Fruit fly (Drosophila melanogaster) whole organism, adult: ENCODE data around the gene CG3448.
A peak's percentile ranks its signal among the peaks of the same experiment; 100 is the strongest.

Experiments
- CG11617 ChIP-seq: fragments of 200-800 bp; sonication (Bioruptor generic); optimal IDR thresholded peaks from 2 replicates; lab custom pipeline; 2017; ENCODE audit warnings: mild to moderate bottlenecking, missing biosample characterization, missing genetic modification reagents, missing genetic modification characterization
- CG12768 ChIP-seq: fragments of 200-800 bp; sonication (Bioruptor generic); optimal IDR thresholded peaks from 2 replicates; lab custom pipeline; 2017; ENCODE audit warnings: missing biosample characterization, missing genetic modification characterization, mild to moderate bottlenecking, moderate library complexity, missing genetic modification reagents
- CG14711 ChIP-seq: fragments of 200-800 bp; sonication (Bioruptor generic); optimal IDR thresholded peaks from 2 replicates; lab custom pipeline; 2018; ENCODE audit warnings: missing biosample characterization, mild to moderate bottlenecking, missing genetic modification characterization, moderate library complexity
- CG1620 ChIP-seq: fragments of 200-800 bp; sonication (Bioruptor generic); optimal IDR thresholded peaks from 2 replicates; lab custom pipeline; 2016; ENCODE audit warnings: missing biosample characterization, missing genetic modification characterization
- CG33017 ChIP-seq: fragments of 200-800 bp; sonication (Bioruptor generic); optimal IDR thresholded peaks from 2 replicates; lab custom pipeline; 2018; ENCODE audit warnings: missing biosample characterization, mild to moderate bottlenecking, missing genetic modification characterization, moderate library complexity
- CG5204 ChIP-seq: fragments of 200-800 bp; sonication (Bioruptor generic); optimal IDR thresholded peaks from 2 replicates; lab custom pipeline; 2016; ENCODE audit warnings: missing biosample characterization, missing genetic modification characterization
- CG7045 ChIP-seq: fragments of 200-800 bp; sonication (Bioruptor generic); optimal IDR thresholded peaks from 2 replicates; lab custom pipeline; 2017; ENCODE audit warnings: missing biosample characterization, mild to moderate bottlenecking, missing genetic modification characterization
- CG7101 ChIP-seq: fragments of 200-800 bp; sonication (Bioruptor generic); optimal IDR thresholded peaks from 2 replicates; lab custom pipeline; 2018; ENCODE audit warnings: missing biosample characterization, mild to moderate bottlenecking, missing genetic modification characterization, moderate library complexity
- Clk ChIP-seq: fragments of 200-800 bp; sonication (Bioruptor generic); optimal IDR thresholded peaks from 2 replicates; lab custom pipeline; 2017; ENCODE audit warnings: missing biosample characterization, missing genetic modification characterization
- Crg-1 ChIP-seq: fragments of 200-800 bp; sonication (Bioruptor generic); optimal IDR thresholded peaks from 2 replicates; lab custom pipeline; 2016; ENCODE audit warnings: missing biosample characterization, missing genetic modification characterization
- Hr96 ChIP-seq: fragments of 200-800 bp; sonication (Bioruptor generic); optimal IDR thresholded peaks from 2 replicates; lab custom pipeline; 2016; ENCODE audit warnings: missing biosample characterization, missing genetic modification characterization
- Mnt ChIP-seq: fragments of 200-800 bp; sonication (Bioruptor generic); optimal IDR thresholded peaks from 2 replicates; lab custom pipeline; 2016; ENCODE audit warnings: missing biosample characterization, mild to moderate bottlenecking, missing genetic modification characterization
- bab1 ChIP-seq: fragments of 200-800 bp; sonication (Bioruptor generic); optimal IDR thresholded peaks from 3 replicates; lab custom pipeline; 2019; ENCODE audit warnings: missing biosample characterization, mild to moderate bottlenecking, missing genetic modification characterization, moderate library complexity
- cic ChIP-seq: fragments of 200-800 bp; sonication (Bioruptor generic); optimal IDR thresholded peaks from 2 replicates; lab custom pipeline; 2017; ENCODE audit warnings: missing biosample characterization, mild to moderate bottlenecking, missing genetic modification characterization, moderate library complexity
- cnc ChIP-seq, 2 experiments: fragments of >200 bp; optimal IDR thresholded peaks; 2 replicates each; lab custom pipeline; 2017
- kay ChIP-seq: fragments of 200-800 bp; sonication (Bioruptor generic); peaks from one replicate; lab custom pipeline; 2016; ENCODE audit warnings: missing biosample characterization, missing genetic modification characterization, borderline replicate concordance
- ovo ChIP-seq: fragments of 200-800 bp; sonication (Bioruptor generic); optimal IDR thresholded peaks from 2 replicates; lab custom pipeline; 2016; ENCODE audit warnings: missing biosample characterization, missing genetic modification characterization
- pad ChIP-seq: fragments of 200-800 bp; sonication (Bioruptor generic); optimal IDR thresholded peaks from 3 replicates; lab custom pipeline; 2017; ENCODE audit warnings: missing biosample characterization, missing genetic modification characterization, mild to moderate bottlenecking, moderate library complexity, missing genetic modification reagents
- tj ChIP-seq: fragments of 200-800 bp; sonication (Bioruptor generic); optimal IDR thresholded peaks from 3 replicates; lab custom pipeline; 2017; ENCODE audit warnings: missing biosample characterization, mild to moderate bottlenecking, missing genetic modification characterization, moderate library complexity
- toe ChIP-seq: fragments of 200-800 bp; sonication (Bioruptor generic); optimal IDR thresholded peaks from 2 replicates; lab custom pipeline; 2016; ENCODE audit warnings: missing biosample characterization, missing genetic modification characterization

Gene CG3448

DNA sequence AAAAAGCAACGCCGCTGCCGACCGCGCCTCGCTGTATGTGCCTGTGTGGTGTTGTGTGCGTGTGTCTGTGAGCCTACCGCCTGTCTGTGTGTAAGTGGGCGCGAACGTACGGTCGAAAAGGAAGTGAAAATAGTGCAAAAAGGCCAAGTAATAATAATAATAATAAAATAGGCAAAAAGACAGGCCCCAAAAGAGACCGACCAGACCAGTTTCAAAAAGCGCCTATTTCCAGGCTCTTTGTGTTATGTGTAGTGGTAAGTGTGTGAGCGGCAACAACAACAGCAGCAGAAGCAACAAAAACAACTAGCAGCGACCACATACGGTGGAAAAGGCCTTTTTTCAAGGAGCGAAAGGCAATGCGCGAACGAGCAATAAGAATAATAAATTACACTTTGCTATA, 11.4 kb upstream of the CG3448 start:
- TF ChIP-seq ovo (no peak), CG5204 (GFP tag; lab: Kevin White, UChicago) (no peak), bab1 (GFP tag; lab: Kevin White, UChicago) (no peak), kay (no peak), Clk (no peak)

DNA sequence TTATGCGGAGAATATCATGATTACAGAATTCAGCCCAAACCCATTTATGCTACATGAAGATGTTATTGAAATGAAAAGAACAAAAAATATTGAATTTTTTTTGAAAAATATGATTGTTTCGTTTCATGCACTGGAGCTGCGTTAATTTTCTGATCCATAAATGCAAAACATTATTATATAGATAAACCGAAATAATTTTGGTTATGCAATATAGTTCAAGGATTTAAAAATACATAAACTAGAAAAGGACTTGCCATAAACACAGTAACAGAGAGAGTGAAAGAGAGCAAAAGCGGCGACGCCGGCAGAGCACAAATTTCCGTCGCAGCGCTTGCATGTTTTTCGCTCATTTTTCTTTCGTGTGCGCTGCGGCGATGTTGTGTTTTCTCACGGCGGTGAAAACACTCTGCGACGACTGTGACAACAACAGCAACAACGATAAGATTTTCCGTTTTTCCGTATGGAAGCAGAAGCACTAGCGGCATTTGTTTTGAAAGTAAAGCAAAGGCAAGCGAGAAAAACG, 10.9 kb upstream of the CG3448 start:
- peak; percentile 89 for TF ChIP-seq bab1 (GFP tag; lab: Kevin White, UChicago)
- TF ChIP-seq Mnt (GFP tag; lab: Kevin White, UChicago): peak; percentile 54
- no peak for TF ChIP-seq cnc (optimal IDR thresholded peaks at IDR 0.05; lab: Kevin White, UChicago)
- TF ChIP-seq CG14711: peak; percentile 82
- peak; percentile 79 for TF ChIP-seq CG5204 (GFP tag; lab: Kevin White, UChicago)
- TF ChIP-seq Crg-1 (GFP tag; lab: Kevin White, UChicago): peak; percentile 10
- TF ChIP-seq CG7045: peak; percentile 92
- peak; percentile 52 for TF ChIP-seq cic (GFP tag; lab: Kevin White, UChicago)
- peak; percentile 91 for TF ChIP-seq CG7101 (tag; lab: Kevin White, UChicago)
- peak; percentile 94 for TF ChIP-seq CG33017
- TF ChIP-seq tj: peak; percentile 47
- peak; percentile 56 for TF ChIP-seq pad (GFP tag; lab: Kevin White, UChicago)
- peak; percentile 81 for TF ChIP-seq kay
- no peak for TF ChIP-seq ovo
- TF ChIP-seq Clk: peak; percentile 32
- peak; percentile 72 for TF ChIP-seq Hr96 (GFP tag; lab: Kevin White, UChicago)
- TF ChIP-seq toe (GFP tag; lab: Kevin White, UChicago): peak; percentile 70
- peak; percentile 90 for TF ChIP-seq CG12768 (GFP tag; lab: Kevin White, UChicago)
- TF ChIP-seq CG11617 (GFP tag; lab: Kevin White, UChicago): peak; percentile 90
- TF ChIP-seq CG1620 (GFP tag; lab: Kevin White, UChicago): peak; percentile 14

DNA sequence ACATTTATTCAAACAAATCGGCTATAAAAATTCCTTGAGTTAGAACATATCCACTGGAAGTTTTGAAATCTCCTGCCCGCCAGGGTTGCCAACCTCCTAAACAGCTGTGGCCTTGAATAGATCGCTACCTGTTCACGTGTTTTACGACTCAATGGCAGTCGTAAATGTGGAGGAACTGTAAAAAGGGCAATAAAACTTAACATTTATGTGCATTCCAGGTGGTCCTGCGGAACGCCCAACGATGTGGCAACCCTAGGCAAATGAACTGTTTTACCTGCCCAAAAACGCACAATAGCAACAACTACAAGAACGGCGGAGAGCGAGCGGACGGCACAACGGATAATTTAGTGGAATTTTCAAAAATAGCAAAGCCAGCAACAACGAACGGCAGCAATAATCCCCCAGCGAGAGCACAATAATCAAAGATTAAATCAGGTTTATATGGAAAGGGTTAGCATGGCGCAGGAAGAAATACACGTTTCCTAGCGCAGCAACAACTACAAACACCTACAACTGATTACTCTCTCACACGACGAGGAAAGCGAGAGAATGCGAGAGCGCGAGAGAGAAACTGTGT, 10.4 kb upstream of the CG3448 start:
- no peak for TF ChIP-seq tj
- TF ChIP-seq CG1620 (GFP tag; lab: Kevin White, UChicago): no peak
- peak; percentile 78 for TF ChIP-seq CG14711
- TF ChIP-seq pad (GFP tag; lab: Kevin White, UChicago): no peak
- no peak for TF ChIP-seq ovo
- TF ChIP-seq cnc (optimal IDR thresholded peaks at IDR 0.05; lab: Kevin White, UChicago): no peak

DNA sequence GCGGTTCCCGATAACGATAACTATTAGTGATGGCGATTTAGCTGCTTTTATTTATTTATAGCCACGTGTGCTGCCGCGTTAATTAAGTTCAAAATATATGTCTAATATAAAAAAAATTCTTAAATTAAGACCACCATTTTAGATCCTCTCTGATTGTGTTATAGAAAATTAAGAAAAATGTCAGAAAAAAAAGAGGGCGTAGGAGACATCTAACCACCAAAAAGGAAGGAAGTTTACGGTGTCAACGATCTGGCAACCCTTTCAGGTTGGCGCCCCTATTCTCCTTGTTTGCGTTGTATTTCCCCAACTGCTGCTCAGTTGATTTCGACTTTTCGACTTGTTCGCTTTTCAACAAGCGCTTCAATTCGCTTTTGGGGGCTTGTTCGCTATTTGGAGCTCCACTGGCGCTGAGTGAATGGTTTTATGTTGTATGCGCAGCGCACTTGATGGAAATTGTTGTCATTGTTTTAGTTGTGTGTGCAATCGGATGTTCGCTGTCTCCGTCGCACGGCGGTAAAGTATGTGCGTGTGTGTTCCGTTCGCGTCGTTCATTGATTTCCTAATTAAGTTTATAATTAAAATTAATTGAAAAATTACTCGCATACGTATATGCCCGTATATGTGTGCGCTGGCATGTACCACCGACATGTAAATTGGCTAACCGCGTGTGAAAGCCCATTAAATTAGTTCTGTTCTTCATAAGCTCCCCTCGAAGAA, 9.6 kb upstream of the CG3448 start, which contains the start of the genes CG3434 and CG44838:
Gene CG3434 (minus strand): TSS at position 25 of the 717 bp plus-strand sequence.
Gene CG44838 (plus strand): TSS at position 276 of the 717 bp plus-strand sequence.
- TF ChIP-seq CG14711 (peak; percentile 72), tj (peak; percentile 48), CG7045 (peak; percentile 53), CG11617 (GFP tag; lab: Kevin White, UChicago) (peak; percentile 72), toe (GFP tag; lab: Kevin White, UChicago) (peak; percentile 87), CG33017 (peak; percentile 70), kay (no peak), CG5204 (GFP tag; lab: Kevin White, UChicago) (peak; percentile 62), Hr96 (GFP tag; lab: Kevin White, UChicago) (peak; percentile 71), Mnt (GFP tag; lab: Kevin White, UChicago) (peak; percentile 77), CG7101 (tag; lab: Kevin White, UChicago) (peak; percentile 67), CG1620 (GFP tag; lab: Kevin White, UChicago) (peak; percentile 67), pad (GFP tag; lab: Kevin White, UChicago) (peak; percentile 96), CG12768 (GFP tag; lab: Kevin White, UChicago) (peak; percentile 69), cnc (optimal IDR thresholded peaks at IDR 0.05; lab: Kevin White, UChicago) (no peak), Crg-1 (GFP tag; lab: Kevin White, UChicago) (peak; percentile 34), bab1 (GFP tag; lab: Kevin White, UChicago) (peak; percentile 78), Clk (no peak), ovo (no peak), cic (GFP tag; lab: Kevin White, UChicago) (peak; percentile 55)

DNA sequence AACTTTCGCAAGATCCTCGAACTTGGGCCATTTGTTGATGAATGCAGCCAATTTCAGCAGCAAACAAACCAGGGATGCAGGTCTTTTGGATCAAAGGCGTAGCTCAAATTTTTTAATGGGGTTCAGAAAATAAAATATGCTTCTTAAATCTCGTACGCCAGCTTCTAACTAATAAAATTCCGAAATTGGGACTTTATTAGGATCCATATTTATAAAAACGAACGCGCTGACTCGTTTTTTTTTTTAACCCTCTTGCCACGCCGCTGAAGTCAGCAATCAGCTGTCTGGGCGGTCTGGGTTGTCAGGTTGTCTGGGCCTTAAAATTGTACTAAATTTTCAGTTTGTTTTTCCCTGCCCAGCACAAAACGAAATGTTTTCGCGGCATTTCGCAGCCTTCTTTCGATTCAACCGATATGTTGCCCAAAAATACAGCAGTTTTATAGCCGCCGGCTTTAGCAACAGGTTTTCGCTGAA, 6.3 kb upstream of the CG3448 start, which contains the start of gene CG3437:
Gene CG3437 (minus strand): TSS at position 51 of the 474 bp plus-strand sequence.
- TF ChIP-seq Hr96 (GFP tag; lab: Kevin White, UChicago): peak; percentile 99
- peak; percentile 92 for TF ChIP-seq cic (GFP tag; lab: Kevin White, UChicago)
- TF ChIP-seq Mnt (GFP tag; lab: Kevin White, UChicago): peak; percentile 97
- peak; percentile 97 for TF ChIP-seq ovo
- peak; percentile 95 for TF ChIP-seq pad (GFP tag; lab: Kevin White, UChicago)
- peak; percentile 99 for TF ChIP-seq CG11617 (GFP tag; lab: Kevin White, UChicago)
- no peak for TF ChIP-seq kay
- peak; percentile 100 for TF ChIP-seq CG12768 (GFP tag; lab: Kevin White, UChicago)
- no peak for TF ChIP-seq cnc (optimal IDR thresholded peaks at IDR 0.05; lab: Kevin White, UChicago)
- peak; percentile 99 for TF ChIP-seq toe (GFP tag; lab: Kevin White, UChicago)
- peak; percentile 99 for TF ChIP-seq CG7101 (tag; lab: Kevin White, UChicago)
- TF ChIP-seq Crg-1 (GFP tag; lab: Kevin White, UChicago): peak; percentile 99
- TF ChIP-seq Clk: peak; percentile 99
- TF ChIP-seq CG33017: peak; percentile 98
- peak; percentile 99 for TF ChIP-seq CG1620 (GFP tag; lab: Kevin White, UChicago)
- TF ChIP-seq bab1 (GFP tag; lab: Kevin White, UChicago): peak; percentile 99
- peak; percentile 93 for TF ChIP-seq tj
- TF ChIP-seq CG14711: peak; percentile 99
- peak; percentile 99 for TF ChIP-seq CG5204 (GFP tag; lab: Kevin White, UChicago)
- TF ChIP-seq CG7045: peak; percentile 99
